Fruit fly (Drosophila melanogaster) whole organism, embryonic: ENCODE data around the gene Spn28Dc.

Source experiments
- Atf6 ChIP-seq: fragments of 200-800 bp; sonication (Bioruptor generic); IDR thresholded peaks from 2 replicates; pipeline ENCODE4 v1.3.6; 2022; ENCODE audit warnings: missing biosample characterization, missing genetic modification characterization
- CG10147 ChIP-seq: fragments of 200-800 bp; sonication (Bioruptor generic); optimal IDR thresholded peaks from 2 replicates; lab custom pipeline; 2019; ENCODE audit warnings: missing biosample characterization, mild to moderate bottlenecking, missing genetic modification characterization, moderate library complexity
- CG11560 ChIP-seq: fragments of 200-800 bp; sonication (Bioruptor generic); IDR thresholded peaks from 3 replicates; pipeline ENCODE4 v1.3.6; 2022; ENCODE audit warnings: missing biosample characterization, missing genetic modification characterization
- CG12155 ChIP-seq: fragments of 200-800 bp; sonication (Bioruptor generic); optimal IDR thresholded peaks from 3 replicates; lab custom pipeline; 2016; ENCODE audit warnings: missing biosample characterization, missing genetic modification characterization
- CG12236 ChIP-seq: fragments of 200-800 bp; sonication (Bioruptor generic); optimal IDR thresholded peaks from 2 replicates; lab custom pipeline; 2016; ENCODE audit warnings: missing biosample characterization, missing genetic modification characterization
- CG14441 ChIP-seq: fragments of 200-800 bp; sonication (Bioruptor generic); IDR thresholded peaks from 2 replicates; pipeline ENCODE4 v1.3.6; 2022; ENCODE audit warnings: missing biosample characterization, missing genetic modification characterization
- CG15479 ChIP-seq: fragments of 200-800 bp; sonication (Bioruptor generic); optimal IDR thresholded peaks from 3 replicates; lab custom pipeline; 2019; ENCODE audit warnings: missing biosample characterization, mild to moderate bottlenecking, missing genetic modification characterization, moderate library complexity
- CG15514 ChIP-seq: fragments of 200-800 bp; sonication (Bioruptor generic); optimal IDR thresholded peaks from 3 replicates; lab custom pipeline; 2017; ENCODE audit warnings: missing biosample characterization, missing genetic modification characterization, mild to moderate bottlenecking, moderate library complexity, missing genetic modification reagents
- CG16779 ChIP-seq: fragments of 200-800 bp; sonication (Bioruptor generic); IDR thresholded peaks from 2 replicates; pipeline ENCODE4 v1.3.6; 2022; ENCODE audit warnings: missing biosample characterization, missing genetic modification characterization
- CG17385 ChIP-seq: fragments of 200-800 bp; sonication (Bioruptor generic); optimal IDR thresholded peaks from 3 replicates; lab custom pipeline; 2018; ENCODE audit warnings: missing biosample characterization, mild to moderate bottlenecking, missing genetic modification characterization
- CG18764 ChIP-seq: fragments of 200-800 bp; sonication (Bioruptor generic); optimal IDR thresholded peaks from 3 replicates; lab custom pipeline; 2016; ENCODE audit warnings: missing biosample characterization, missing genetic modification characterization
- CG30403 ChIP-seq: fragments of 200-800 bp; sonication (Bioruptor generic); optimal IDR thresholded peaks from 3 replicates; lab custom pipeline; 2016; ENCODE audit warnings: missing biosample characterization, missing genetic modification characterization
- CG3163 ChIP-seq: fragments of 200-800 bp; sonication (Bioruptor generic); optimal IDR thresholded peaks from 3 replicates; lab custom pipeline; 2016; ENCODE audit warnings: missing biosample characterization, missing genetic modification characterization
- CG32532 ChIP-seq: fragments of 200-800 bp; sonication (Bioruptor generic); IDR thresholded peaks from 2 replicates; pipeline ENCODE4 v1.3.6; 2022; ENCODE audit warnings: missing biosample characterization, missing genetic modification characterization
- CG32767 ChIP-seq: fragments of 200-800 bp; sonication (Bioruptor generic); IDR thresholded peaks from 2 replicates; pipeline ENCODE4 v1.3.6; 2022; ENCODE audit warnings: missing biosample characterization, missing genetic modification characterization
- CG3407 ChIP-seq: fragments of 200-800 bp; sonication (Bioruptor generic); optimal IDR thresholded peaks from 2 replicates; lab custom pipeline; 2018; ENCODE audit warnings: missing biosample characterization, mild to moderate bottlenecking, missing genetic modification characterization
- CG7357 ChIP-seq: fragments of 200-800 bp; sonication (Bioruptor generic); IDR thresholded peaks from 3 replicates; pipeline ENCODE4 v1.3.6; 2022; ENCODE audit warnings: missing biosample characterization, missing genetic modification characterization
- CG7372 ChIP-seq: fragments of 200-800 bp; sonication (Bioruptor generic); IDR thresholded peaks from 2 replicates; pipeline ENCODE4 v1.3.6; 2022; ENCODE audit warnings: missing biosample characterization, missing genetic modification characterization
- CG7987 ChIP-seq: fragments of 200-800 bp; sonication (Bioruptor generic); optimal IDR thresholded peaks from 2 replicates; lab custom pipeline; 2018; ENCODE audit warnings: missing biosample characterization, mild to moderate bottlenecking, missing genetic modification characterization, moderate library complexity
- CG8944 ChIP-seq: fragments of 200-800 bp; sonication (Bioruptor generic); optimal IDR thresholded peaks from 3 replicates; lab custom pipeline; 2016; ENCODE audit warnings: missing biosample characterization, missing genetic modification characterization
- Camta ChIP-seq: fragments of 200-800 bp; sonication (Bioruptor generic); optimal IDR thresholded peaks from 2 replicates; lab custom pipeline; 2016; ENCODE audit warnings: missing biosample characterization, missing genetic modification characterization
- CkIIα-i1 ChIP-seq: fragments of 200-800 bp; sonication (Bioruptor generic); IDR thresholded peaks from 2 replicates; pipeline ENCODE4 v1.3.6; 2022; ENCODE audit warnings: missing biosample characterization, missing genetic modification characterization
- Ets97D ChIP-seq: fragments of 200-800 bp; sonication (Bioruptor generic); optimal IDR thresholded peaks from 3 replicates; lab custom pipeline; 2016; ENCODE audit warnings: missing biosample characterization, missing genetic modification characterization
- Gug ChIP-seq: fragments of 200-800 bp; sonication (Bioruptor generic); IDR thresholded peaks from 4 replicates; pipeline ENCODE4 v1.3.6; 2022; ENCODE audit warnings: missing biosample characterization, missing genetic modification characterization
- H15 ChIP-seq: fragments of 200-800 bp; sonication (Bioruptor generic); IDR thresholded peaks from 3 replicates; pipeline ENCODE4 v1.3.6; 2022; ENCODE audit warnings: missing biosample characterization, missing genetic modification characterization
- HLH3B ChIP-seq: fragments of 200-800 bp; sonication (Bioruptor generic); IDR thresholded peaks from 2 replicates; pipeline ENCODE4 v1.3.6; 2022; ENCODE audit warnings: missing biosample characterization, missing genetic modification characterization
- Mad ChIP-seq: fragments of 200-800 bp; sonication (Bioruptor generic); optimal IDR thresholded peaks from 2 replicates; lab custom pipeline; 2016; ENCODE audit warnings: missing biosample characterization, missing genetic modification characterization
- Side ChIP-seq: fragments of 200-800 bp; sonication (Bioruptor generic); optimal IDR thresholded peaks from 2 replicates; lab custom pipeline; 2016; ENCODE audit warnings: missing biosample characterization, missing genetic modification characterization
- Ssrp ChIP-seq: fragments of 200-800 bp; sonication (Bioruptor generic); optimal IDR thresholded peaks from 2 replicates; lab custom pipeline; 2018; ENCODE audit warnings: missing biosample characterization, mild to moderate bottlenecking, missing genetic modification characterization, moderate library complexity
- Stat92E ChIP-seq, 3 experiments: fragments of >200 bp in 2 of 3; fragments of 200-800 bp in 1 of 3; sonication (Bioruptor generic) in 1 of 3; optimal IDR thresholded peaks; 2 replicates each; lab custom pipeline; 2017 to 2019; ENCODE audit warnings: missing biosample characterization in 3 of 3, missing genetic modification characterization in 3 of 3, mild to moderate bottlenecking in 1 of 3, moderate library complexity in 1 of 3
- Xbp1 ChIP-seq: fragments of 200-800 bp; sonication (Bioruptor generic); optimal IDR thresholded peaks from 3 replicates; lab custom pipeline; 2016; ENCODE audit warnings: missing biosample characterization, mild to moderate bottlenecking, missing genetic modification characterization
- btn ChIP-seq: fragments of 200-800 bp; sonication (Bioruptor generic); optimal IDR thresholded peaks from 2 replicates; lab custom pipeline; 2016; ENCODE audit warnings: missing biosample characterization, missing genetic modification characterization
- disco-r ChIP-seq: fragments of 200-800 bp; sonication (Bioruptor generic); optimal IDR thresholded peaks from 2 replicates; lab custom pipeline; 2016; ENCODE audit warnings: missing biosample characterization, missing genetic modification characterization
- dysf ChIP-seq: fragments of 200-800 bp; sonication (Bioruptor generic); IDR thresholded peaks from 3 replicates; pipeline ENCODE4 v1.3.6; 2022; ENCODE audit warnings: missing biosample characterization, missing genetic modification characterization
- ems ChIP-seq: fragments of 200-800 bp; sonication (Bioruptor generic); optimal IDR thresholded peaks from 3 replicates; lab custom pipeline; 2016; ENCODE audit warnings: missing biosample characterization, missing genetic modification characterization
- eyg ChIP-seq: fragments of 200-800 bp; sonication (Bioruptor generic); optimal IDR thresholded peaks from 3 replicates; lab custom pipeline; 2016; ENCODE audit warnings: missing biosample characterization, missing genetic modification characterization
- fd96Cb ChIP-seq: fragments of 200-800 bp; sonication (Bioruptor generic); optimal IDR thresholded peaks from 2 replicates; lab custom pipeline; 2018; ENCODE audit warnings: missing biosample characterization, mild to moderate bottlenecking, missing genetic modification characterization, moderate library complexity
- gcm2 ChIP-seq: fragments of 200-800 bp; sonication (Bioruptor generic); optimal IDR thresholded peaks from 2 replicates; lab custom pipeline; 2016; ENCODE audit warnings: missing biosample characterization, missing genetic modification characterization
- h ChIP-seq: fragments of >200 bp; optimal IDR thresholded peaks from 2 replicates; lab custom pipeline; 2017
- hbn ChIP-seq: fragments of 200-800 bp; sonication (Bioruptor generic); IDR thresholded peaks from 2 replicates; pipeline ENCODE4 v1.3.6; 2022; ENCODE audit warnings: missing biosample characterization, missing genetic modification characterization; ENCODE audit not compliant: partially characterized antibody
- insv ChIP-seq, 2 experiments: fragments of 200-800 bp; sonication (Bioruptor generic); optimal IDR thresholded peaks; 3 replicates each; lab custom pipeline; 2016 to 2018; ENCODE audit warnings: missing biosample characterization in 2 of 2, missing genetic modification characterization in 2 of 2
- kni ChIP-seq: fragments of 200-800 bp; sonication (Bioruptor generic); optimal IDR thresholded peaks from 3 replicates; lab custom pipeline; 2017; ENCODE audit warnings: mild to moderate bottlenecking, missing biosample characterization, missing genetic modification reagents, missing genetic modification characterization
- nom ChIP-seq: fragments of 200-800 bp; sonication (Bioruptor generic); optimal IDR thresholded peaks from 2 replicates; lab custom pipeline; 2017; ENCODE audit warnings: missing biosample characterization, missing genetic modification characterization, mild to moderate bottlenecking, moderate library complexity, missing genetic modification reagents
- org-1 ChIP-seq: fragments of 200-800 bp; sonication (Bioruptor generic); optimal IDR thresholded peaks from 2 replicates; lab custom pipeline; 2017; ENCODE audit warnings: missing biosample characterization, missing genetic modification characterization
- peb ChIP-seq: fragments of 200-800 bp; sonication (Bioruptor generic); IDR thresholded peaks from 2 replicates; pipeline ENCODE4 v1.3.6; 2022; ENCODE audit warnings: missing biosample characterization, missing genetic modification characterization
- pita ChIP-seq: fragments of 200-800 bp; sonication (Bioruptor generic); optimal IDR thresholded peaks from 2 replicates; lab custom pipeline; 2017; ENCODE audit warnings: missing biosample characterization, mild to moderate bottlenecking, missing genetic modification characterization
- pnt ChIP-seq: fragments of 200-800 bp; sonication (Bioruptor generic); optimal IDR thresholded peaks from 3 replicates; lab custom pipeline; 2016; ENCODE audit warnings: missing biosample characterization, missing genetic modification characterization
- scrt ChIP-seq: fragments of 200-800 bp; sonication (Bioruptor generic); optimal IDR thresholded peaks from 2 replicates; lab custom pipeline; 2018; ENCODE audit warnings: missing biosample characterization, mild to moderate bottlenecking, missing genetic modification characterization, moderate library complexity
- seq ChIP-seq: fragments of 200-800 bp; sonication (Bioruptor generic); IDR thresholded peaks from 2 replicates; pipeline ENCODE4 v1.3.6; 2022; ENCODE audit warnings: missing biosample characterization, missing genetic modification characterization
- slp2 ChIP-seq: fragments of 200-800 bp; sonication (Bioruptor generic); optimal IDR thresholded peaks from 2 replicates; lab custom pipeline; 2016; ENCODE audit warnings: missing biosample characterization, missing genetic modification characterization
- sr ChIP-seq: fragments of 200-800 bp; sonication (Bioruptor generic); IDR thresholded peaks from 3 replicates; pipeline ENCODE4 v1.3.6; 2022; ENCODE audit warnings: missing biosample characterization, missing genetic modification characterization
- yki ChIP-seq: fragments of >200 bp; optimal IDR thresholded peaks from 3 replicates; lab custom pipeline; 2018

Spn28Dc gene

DNA sequence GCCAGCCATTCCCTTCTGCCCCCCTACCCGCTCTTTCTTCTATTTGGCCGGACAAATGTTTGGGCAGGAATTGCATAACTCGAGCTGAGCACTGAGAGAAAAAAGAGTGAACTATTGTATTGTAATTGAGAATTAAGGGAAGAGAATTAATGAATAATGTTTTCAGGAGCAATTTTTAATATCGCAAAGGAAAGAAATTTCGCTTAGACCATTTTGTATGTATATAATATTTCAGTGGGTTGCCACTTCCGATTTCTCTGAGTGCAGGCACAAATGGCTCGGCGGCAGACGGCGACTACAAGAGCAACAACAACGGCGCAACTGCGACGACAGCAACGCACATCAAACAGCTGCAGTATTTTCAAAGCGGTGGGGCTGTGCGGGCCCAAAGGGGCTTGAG, 42.4 kb downstream of the Spn28Dc start (continued):
- peak; percentile 79 for TF ChIP-seq Xbp1 (GFP tag; lab: Kevin White, UChicago)
- TF ChIP-seq pita (GFP tag; lab: Kevin White, UChicago), result no peak
- peak; percentile 64 for TF ChIP-seq ems (GFP tag; lab: Kevin White, UChicago)
- peak; percentile 34 for TF ChIP-seq CG3163 (GFP tag; lab: Kevin White, UChicago)
- peak; percentile 56; the same call in 2 of the 4 replicates for TF ChIP-seq Gug (GFP tag; lab: Robert Waterston, UW)
- no peak for TF ChIP-seq yki (lab: Kevin White, UChicago)
- peak; percentile 90 for TF ChIP-seq HLH3B
- peak; percentile 29 for TF ChIP-seq CG15514
- peak; percentile 62 for TF ChIP-seq CG12236 (GFP tag; lab: Kevin White, UChicago)
- peak; percentile 58; the same call in 2 of the 3 replicates for TF ChIP-seq H15 (GFP tag; lab: Robert Waterston, UW)
- TF ChIP-seq scrt (GFP tag; lab: Kevin White, UChicago), result peak; percentile 19
- TF ChIP-seq eyg (GFP tag; lab: Kevin White, UChicago), result peak; percentile 0
- peak; percentile 36 for TF ChIP-seq disco-r
- TF ChIP-seq CG30403 (GFP tag; lab: Kevin White, UChicago), result peak; percentile 83
- no peak for TF ChIP-seq gcm2 (GFP tag; lab: Kevin White, UChicago)
- TF ChIP-seq CG15479 (GFP tag; lab: Kevin White, UChicago), result no peak
- TF ChIP-seq h (lab: Kevin White, UChicago), result no peak
- TF ChIP-seq Camta (GFP tag; lab: Kevin White, UChicago), result peak; percentile 75
- peak; percentile 72 for TF ChIP-seq Ssrp (tag; lab: Kevin White, UChicago)
- peak; percentile 62 for TF ChIP-seq Side (GFP tag; lab: Kevin White, UChicago)
- peak; percentile 6; the same call in 1 of the 2 replicates for TF ChIP-seq CkIIα-i1
- TF ChIP-seq insv (GFP tag; optimal IDR thresholded peaks at IDR 0.05; lab: Kevin White, UChicago), result no peak
- TF ChIP-seq pnt, result peak; percentile 78
- peak; percentile 41 for TF ChIP-seq CG12155 (GFP tag; lab: Kevin White, UChicago)
- peak; percentile 51 for TF ChIP-seq CG18764 (GFP tag; lab: Kevin White, UChicago)
- peak; percentile 65 for TF ChIP-seq CG3407 (GFP tag; lab: Kevin White, UChicago)
- TF ChIP-seq CG11560 (tag; lab: Robert Waterston, UW), result peak; percentile 48; the same call in 2 of the 3 replicates
- no peak for TF ChIP-seq hbn
- TF ChIP-seq sr, result peak; percentile 56; the same call in 1 of the 3 replicates
- TF ChIP-seq nom (GFP tag; lab: Kevin White, UChicago), result no peak
- peak; percentile 70 for TF ChIP-seq CG8944 (GFP tag; lab: Kevin White, UChicago)
- no peak for TF ChIP-seq kni (GFP tag; lab: Kevin White, UChicago)
- peak; percentile 74; the same call in 2 of the 3 replicates for TF ChIP-seq CG7357 (GFP tag; lab: Robert Waterston, UW)
- TF ChIP-seq Stat92E (GFP tag; optimal IDR thresholded peaks at IDR 0.05; lab: Kevin White, UChicago), result no peak
- peak; percentile 56 for TF ChIP-seq CG32767 (GFP tag; lab: Robert Waterston, UW)
- peak; percentile 65 for TF ChIP-seq org-1
- peak; percentile 69; the same call in 1 of the 2 replicates for TF ChIP-seq peb (GFP tag; lab: Robert Waterston, UW)
- TF ChIP-seq Mad, result peak; percentile 67
- TF ChIP-seq seq, result peak; percentile 81
- TF ChIP-seq CG7372, result peak; percentile 59
- TF ChIP-seq dysf (GFP tag; lab: Robert Waterston, UW), result peak; percentile 80
- TF ChIP-seq Ets97D (GFP tag; lab: Kevin White, UChicago), result no peak
- TF ChIP-seq CG10147 (GFP tag; lab: Kevin White, UChicago), result peak; percentile 33
- TF ChIP-seq CG16779 (GFP tag; lab: Robert Waterston, UW), result no peak
- peak; percentile 51 for TF ChIP-seq btn (GFP tag; lab: Kevin White, UChicago)
- peak; percentile 69 for TF ChIP-seq slp2
- peak; percentile 67; the same call in 1 of the 2 replicates for TF ChIP-seq CG32532 (GFP tag; lab: Robert Waterston, UW)
- TF ChIP-seq fd96Cb (tag; lab: Kevin White, UChicago), result peak; percentile 72
- TF ChIP-seq CG7987 (GFP tag; lab: Kevin White, UChicago), result no peak
- TF ChIP-seq Atf6 (GFP tag; lab: Robert Waterston, UW), result peak; percentile 68
- TF ChIP-seq CG14441 (GFP tag; lab: Robert Waterston, UW), result peak; percentile 83
- peak; percentile 76 for TF ChIP-seq CG17385 (GFP tag; lab: Kevin White, UChicago)
